Fruit fly (Drosophila melanogaster) whole organism, embryonic: ENCODE measurements around the gene AIMP2.

ENCODE experiments used
- CG7786 ChIP-seq: fragments of 200-800 bp; sonication (Bioruptor generic); optimal IDR thresholded peaks from 2 replicates; lab custom pipeline; 2016; ENCODE audit warnings: missing biosample characterization, missing genetic modification characterization
- Oaz ChIP-seq: fragments of 200-800 bp; sonication (Bioruptor generic); IDR thresholded peaks from 2 replicates; pipeline ENCODE4 v1.3.6; 2022; ENCODE audit warnings: missing biosample characterization, missing genetic modification characterization
- ab ChIP-seq: fragments of 200-800 bp; sonication (Bioruptor generic); optimal IDR thresholded peaks from 2 replicates; lab custom pipeline; 2016; ENCODE audit warnings: missing biosample characterization, missing genetic modification characterization
- gcm2 ChIP-seq: fragments of 200-800 bp; sonication (Bioruptor generic); optimal IDR thresholded peaks from 2 replicates; lab custom pipeline; 2016; ENCODE audit warnings: missing biosample characterization, missing genetic modification characterization
- ro ChIP-seq: fragments of 200-800 bp; sonication (Bioruptor generic); IDR thresholded peaks from 2 replicates; pipeline ENCODE4 v1.3.6; 2022; ENCODE audit warnings: missing biosample characterization, missing genetic modification characterization

dm6 chr3L:15631067-15631466 lies 47.6 kb downstream of the AIMP2 start:
- TF ChIP-seq ro = no peak
- TF ChIP-seq CG7786 (GFP tag; lab: Kevin White, UChicago) = no peak
- no peak for TF ChIP-seq ab
- TF ChIP-seq gcm2 (GFP tag; lab: Kevin White, UChicago) = no peak
- no peak for TF ChIP-seq Oaz
